Worm (Caenorhabditis elegans) whole organism, L2 larva: Measurements from ENCODE around the gene col-104.
"Not testable (repeated sequence)": the region's sequence is repeated elsewhere in the genome, so short reads cannot be mapped to it uniquely, and the experiment has no call there.

Source experiments
- C34F6.9 ChIP-seq: fragments of 150-350 bp; optimal IDR thresholded peaks from 2 replicates; lab custom pipeline; 2014; ENCODE audit warnings: missing biosample characterization, missing genetic modification characterization
- F13H6.1 ChIP-seq: sonication (generic microtip); optimal IDR thresholded peaks from 2 replicates; lab custom pipeline; 2016; ENCODE audit warnings: missing genetic modification characterization, missing compliant biosample characterization
- R02D3.7 ChIP-seq: fragments of 150-350 bp; optimal IDR thresholded peaks from 2 replicates; lab custom pipeline; 2014; ENCODE audit warnings: missing biosample characterization, missing genetic modification characterization
- Y55F3AM.14 ChIP-seq: fragments of 200-800 bp; sonication (Bioruptor generic); optimal IDR thresholded peaks from 2 replicates; lab custom pipeline; 2018; ENCODE audit warnings: mild to moderate bottlenecking, missing genetic modification characterization, missing compliant biosample characterization
- ZK546.5 ChIP-seq: sonication (generic microtip); optimal IDR thresholded peaks from 2 replicates; lab custom pipeline; 2017; ENCODE audit warnings: missing biosample characterization, missing genetic modification characterization
- aly-2 ChIP-seq: fragments of 150-350 bp; optimal IDR thresholded peaks from 2 replicates; lab custom pipeline; 2014; ENCODE audit warnings: missing biosample characterization, missing genetic modification characterization
- ama-1 ChIP-seq: fragments of 150-350 bp; optimal IDR thresholded peaks from 2 replicates; lab custom pipeline; 2018; ENCODE audit warnings: inconsistent platforms
- crh-2 ChIP-seq: sonication (generic microtip); optimal IDR thresholded peaks from 2 replicates; lab custom pipeline; 2017; ENCODE audit warnings: missing biosample characterization, missing genetic modification characterization
- elt-1 ChIP-seq: fragments of 150-350 bp; optimal IDR thresholded peaks from 2 replicates; lab custom pipeline; 2014; ENCODE audit warnings: missing biosample characterization, missing genetic modification characterization
- fos-1 ChIP-seq: fragments of 150-350 bp; optimal IDR thresholded peaks from 2 replicates; lab custom pipeline; 2014; ENCODE audit warnings: missing biosample characterization, missing genetic modification characterization
- gmeb-1 ChIP-seq: fragments of 150-350 bp; optimal IDR thresholded peaks from 2 replicates; lab custom pipeline; 2014; ENCODE audit warnings: missing biosample characterization, missing genetic modification characterization
- lin-11 ChIP-seq: fragments of 150-350 bp; sonication (generic microtip); optimal IDR thresholded peaks from 2 replicates; lab custom pipeline; 2014; ENCODE audit warnings: missing biosample characterization, missing genetic modification characterization, inconsistent platforms, mixed read lengths
- lin-13 ChIP-seq: fragments of 150-350 bp; optimal IDR thresholded peaks from 2 replicates; lab custom pipeline; 2014; ENCODE audit warnings: missing biosample characterization, missing genetic modification reagents, missing genetic modification characterization
- lin-39 ChIP-seq: fragments of 150-350 bp; optimal IDR thresholded peaks from 2 replicates; lab custom pipeline; 2014; ENCODE audit warnings: missing biosample characterization, missing genetic modification reagents, missing genetic modification characterization
- lsy-2 ChIP-seq, 2 experiments: fragments of 150-350 bp in 1 of 2; sonication (generic microtip) in 1 of 2; optimal IDR thresholded peaks; 2 replicates each; lab custom pipeline; 2014 to 2017; ENCODE audit warnings: missing biosample characterization in 2 of 2, missing genetic modification characterization in 2 of 2
- mab-5 ChIP-seq: fragments of 150-350 bp; optimal IDR thresholded peaks from 2 replicates; lab custom pipeline; 2014; ENCODE audit warnings: missing biosample characterization, missing genetic modification characterization
- mdl-1 ChIP-seq, 2 experiments: fragments of 150-350 bp in 1 of 2; sonication (generic microtip) in 1 of 2; optimal IDR thresholded peaks; 2 replicates each; lab custom pipeline; 2017; ENCODE audit warnings: missing biosample characterization in 2 of 2, missing genetic modification characterization in 2 of 2
- nhr-10 ChIP-seq: sonication (generic microtip); optimal IDR thresholded peaks from 2 replicates; lab custom pipeline; 2017; ENCODE audit warnings: missing biosample characterization, missing genetic modification characterization
- nhr-11 ChIP-seq: fragments of 150-350 bp; optimal IDR thresholded peaks from 2 replicates; lab custom pipeline; 2014; ENCODE audit warnings: missing biosample characterization, missing genetic modification characterization
- nhr-12 ChIP-seq: fragments of 150-350 bp; optimal IDR thresholded peaks from 2 replicates; lab custom pipeline; 2014; ENCODE audit warnings: missing biosample characterization, missing genetic modification characterization
- nhr-129 ChIP-seq: fragments of 150-350 bp; optimal IDR thresholded peaks from 2 replicates; lab custom pipeline; 2014; ENCODE audit warnings: missing biosample characterization, missing genetic modification characterization
- nhr-21 ChIP-seq: fragments of 150-350 bp; optimal IDR thresholded peaks from 2 replicates; lab custom pipeline; 2014; ENCODE audit warnings: missing biosample characterization, missing genetic modification characterization
- nhr-237 ChIP-seq: fragments of 150-350 bp; optimal IDR thresholded peaks from 2 replicates; lab custom pipeline; 2014; ENCODE audit warnings: missing biosample characterization, missing genetic modification characterization
- nhr-25 ChIP-seq: fragments of 150-350 bp; sonication (generic microtip); optimal IDR thresholded peaks from 3 replicates; lab custom pipeline; 2014; ENCODE audit warnings: missing biosample characterization, missing genetic modification characterization
- nhr-6 ChIP-seq: fragments of 150-350 bp; optimal IDR thresholded peaks from 2 replicates; lab custom pipeline; 2014; ENCODE audit warnings: missing biosample characterization, missing genetic modification characterization
- peb-1 ChIP-seq: fragments of 150-350 bp; optimal IDR thresholded peaks from 2 replicates; lab custom pipeline; 2014; ENCODE audit warnings: missing biosample characterization, missing genetic modification characterization
- sem-4 ChIP-seq: fragments of 150-350 bp; optimal IDR thresholded peaks from 2 replicates; lab custom pipeline; 2014; ENCODE audit warnings: missing biosample characterization, missing genetic modification reagents, missing genetic modification characterization
- skn-1 ChIP-seq: sonication (generic microtip); optimal IDR thresholded peaks from 2 replicates; lab custom pipeline; 2017; ENCODE audit warnings: missing biosample characterization, missing genetic modification characterization
- sma-3 ChIP-seq: sonication (generic microtip); optimal IDR thresholded peaks from 2 replicates; lab custom pipeline; 2016; ENCODE audit warnings: missing genetic modification reagents, missing genetic modification characterization, missing compliant biosample characterization
- sma-9 ChIP-seq, 2 experiments: fragments of 150-350 bp in 1 of 2; sonication (generic microtip) in 1 of 2; optimal IDR thresholded peaks; 2 replicates each; lab custom pipeline; 2014 to 2016; ENCODE audit warnings: missing genetic modification characterization in 2 of 2, mild to moderate bottlenecking in 1 of 2, missing biosample characterization in 1 of 2, missing compliant biosample characterization in 1 of 2, missing genetic modification reagents in 1 of 2, moderate library complexity in 1 of 2
- snpc-4 ChIP-seq: fragments of 150-350 bp; optimal IDR thresholded peaks from 2 replicates; lab custom pipeline; 2014; ENCODE audit warnings: missing biosample characterization, missing genetic modification characterization
- unc-39 ChIP-seq: fragments of 150-350 bp; optimal IDR thresholded peaks from 2 replicates; lab custom pipeline; 2014; ENCODE audit warnings: missing biosample characterization, missing genetic modification characterization
- unc-55 ChIP-seq: fragments of 150-350 bp; sonication (generic microtip); optimal IDR thresholded peaks from 3 replicates; lab custom pipeline; 2014; ENCODE audit warnings: missing biosample characterization, missing genetic modification reagents, missing genetic modification characterization
- unc-62 ChIP-seq: fragments of 150-350 bp; optimal IDR thresholded peaks from 2 replicates; lab custom pipeline; 2014; ENCODE audit warnings: missing biosample characterization, missing genetic modification reagents, missing genetic modification characterization
- zag-1 ChIP-seq: fragments of 150-350 bp; optimal IDR thresholded peaks from 2 replicates; lab custom pipeline; 2014; ENCODE audit warnings: missing biosample characterization, missing genetic modification characterization
- ztf-11 ChIP-seq: sonication (generic microtip); optimal IDR thresholded peaks from 2 replicates; lab custom pipeline; 2017; ENCODE audit warnings: missing biosample characterization, missing genetic modification characterization
- ztf-4 ChIP-seq: fragments of 150-350 bp; optimal IDR thresholded peaks from 2 replicates; lab custom pipeline; 2014; ENCODE audit warnings: missing biosample characterization, missing genetic modification characterization

The col-104 gene

ce11 chrIV:1349352-1349751, 5.8 kb downstream of the col-104 start:
- TF ChIP-seq F13H6.1 (tag; lab: Kevin White, UChicago) (no peak), ztf-11 (tag; lab: Kevin White, UChicago) (no peak), sma-9 (GFP tag; optimal IDR thresholded peaks at IDR 0.05; lab: Kevin White, UChicago) (no peak), sma-9 (tag; optimal IDR thresholded peaks at IDR 0.05; lab: Kevin White, UChicago) (no peak), nhr-10 (no peak), peb-1 (tag; lab: Kevin White, UChicago) (no peak), Y55F3AM.14 (GFP tag; lab: Kevin White, UChicago) (no peak), unc-62 (no peak), mdl-1 (tag; optimal IDR thresholded peaks at IDR 0.05; lab: Kevin White, UChicago) (no peak), lin-39 (tag; lab: Kevin White, UChicago) (no peak), C34F6.9 (tag; lab: Kevin White, UChicago) (no peak), unc-55 (GFP tag; lab: Kevin White, UChicago) (no peak), ztf-4 (tag; lab: Kevin White, UChicago) (no peak)

ce11 chrIV:1346981-1347380, 8.1 kb downstream of the col-104 start, which contains the start of gene rfc-2:
Gene rfc-2 (plus strand): TSS chrIV:1347314.
- TF ChIP-seq unc-55 (GFP tag; lab: Kevin White, UChicago) (peak; percentile 60), skn-1 (tag; lab: Kevin White, UChicago) (no peak), zag-1 (tag; lab: Kevin White, UChicago) (no peak), C34F6.9 (tag; lab: Kevin White, UChicago) (peak; percentile 55), nhr-129 (tag; lab: Kevin White, UChicago) (no peak), lin-11 (tag; lab: Kevin White, UChicago) (no peak), fos-1 (tag; lab: Kevin White, UChicago) (no peak), peb-1 (tag; lab: Kevin White, UChicago) (no peak), ztf-4 (tag; lab: Kevin White, UChicago) (no peak), aly-2 (tag; lab: Kevin White, UChicago) (no peak), sma-9 (GFP tag; optimal IDR thresholded peaks at IDR 0.05; lab: Kevin White, UChicago) (no peak), sma-9 (tag; optimal IDR thresholded peaks at IDR 0.05; lab: Kevin White, UChicago) (no peak), crh-2 (tag; lab: Kevin White, UChicago) (no peak), nhr-12 (tag; lab: Kevin White, UChicago) (no peak), gmeb-1 (tag; lab: Kevin White, UChicago) (peak; percentile 34), sma-3 (no peak), elt-1 (tag; lab: Kevin White, UChicago) (no peak), lsy-2 (tag; optimal IDR thresholded peaks at IDR 0.05; lab: Kevin White, UChicago) (peak in 1 of 2 experiments; percentile 49), F13H6.1 (tag; lab: Kevin White, UChicago) (no peak), R02D3.7 (no peak), nhr-237 (no peak), lin-13 (peak; percentile 41), ztf-11 (tag; lab: Kevin White, UChicago) (no peak)

ce11 chrIV:1343379-1343778, 11.7 kb downstream of the col-104 start, which contains the start of gene F58F6.5:
Gene F58F6.5 (plus strand): TSS chrIV:1343679.
- TF ChIP-seq ama-1 (lab: Kevin White, UChicago); unc-55 (GFP tag; lab: Kevin White, UChicago); sem-4 (tag; lab: Kevin White, UChicago): not testable (repeated sequence)

ce11 chrIV:1340788-1341187, 14.3 kb downstream of the col-104 start, which contains the start of gene F58F6.6:
Gene F58F6.6 (plus strand): TSS chrIV:1341088.
- TF ChIP-seq nhr-21 (tag; lab: Kevin White, UChicago); zag-1 (tag; lab: Kevin White, UChicago); lsy-2 (tag; optimal IDR thresholded peaks at IDR 0.05; lab: Kevin White, UChicago): not testable (repeated sequence)

ce11 chrIV:1328682-1329212, 26.4 kb downstream of the col-104 start, which contains the start of gene F53H1.3:
Gene F53H1.3 (plus strand): TSS chrIV:1329162.
- TF ChIP-seq nhr-129 (tag; lab: Kevin White, UChicago) = peak; percentile 10
- TF ChIP-seq unc-55 (GFP tag; lab: Kevin White, UChicago) = peak; percentile 49
- peak in 1 of 2 experiments; percentile 84 for TF ChIP-seq lsy-2 (tag; optimal IDR thresholded peaks at IDR 0.05; lab: Kevin White, UChicago)
- TF ChIP-seq crh-2 (tag; lab: Kevin White, UChicago) = no peak
- TF ChIP-seq skn-1 (tag; lab: Kevin White, UChicago) = no peak
- no peak for TF ChIP-seq unc-39 (tag; lab: Kevin White, UChicago)
- no peak for TF ChIP-seq ama-1 (lab: Kevin White, UChicago)
- TF ChIP-seq snpc-4 (tag; lab: Kevin White, UChicago) = no peak
- peak; percentile 63 for TF ChIP-seq gmeb-1 (tag; lab: Kevin White, UChicago)
- peak; percentile 53 for TF ChIP-seq lin-13
- TF ChIP-seq nhr-6 (tag; lab: Kevin White, UChicago) = no peak
- no peak for TF ChIP-seq Y55F3AM.14 (GFP tag; lab: Kevin White, UChicago)
- no peak for TF ChIP-seq mab-5 (tag; lab: Kevin White, UChicago)
- TF ChIP-seq nhr-11 (tag; lab: Kevin White, UChicago) = no peak
- TF ChIP-seq ZK546.5 (tag; lab: Kevin White, UChicago) = no peak
- peak; percentile 40 for TF ChIP-seq F13H6.1 (tag; lab: Kevin White, UChicago)
- TF ChIP-seq nhr-25 (tag; lab: Kevin White, UChicago) = peak; percentile 31
- TF ChIP-seq, all 48 proteins: peak for 7
